Worm (Caenorhabditis elegans) whole organism, late embryonic: ENCODE results near the gene attf-5.

Source experiments
- pqm-1 ChIP-seq: sonication (generic microtip); optimal IDR thresholded peaks from 2 replicates; lab custom pipeline; 2016; ENCODE audit warnings: missing genetic modification characterization, missing compliant biosample characterization
- sox-2 ChIP-seq: fragments of 200-800 bp; sonication (Bioruptor generic); IDR thresholded peaks from 2 replicates; pipeline ENCODE4 v1.3.6; 2022; ENCODE audit warnings: missing genetic modification reagents, missing genetic modification characterization, missing compliant biosample characterization
- unc-3 ChIP-seq, 2 experiments: fragments of 200-800 bp in 1 of 2; sonication (Bioruptor generic) in 1 of 2; sonication (generic microtip) in 1 of 2; conservative IDR thresholded peaks in 1 of 2; optimal IDR thresholded peaks in 1 of 2; 2 replicates each; pipeline versions ENCODE4 v1.3.6 to Lab custom; 2016 to 2022; ENCODE audit warnings: missing compliant biosample characterization in 2 of 2, missing genetic modification characterization in 2 of 2, missing genetic modification reagents in 1 of 2

ce11 chrX:823736-824135, 35.6 kb downstream of the attf-5 start:
- no peak for TF ChIP-seq unc-3 (GFP tag; conservative IDR thresholded peaks at IDR 0.05; lab: Robert Waterston, UW)
- no peak for TF ChIP-seq unc-3 (tag; optimal IDR thresholded peaks at IDR 0.05; lab: Kevin White, UChicago)
- TF ChIP-seq sox-2: no peak
- TF ChIP-seq pqm-1 (tag; lab: Kevin White, UChicago): no peak
